Fruit fly (Drosophila melanogaster) whole organism, embryonic: ENCODE measurements around the gene Cul5.

Source experiments
- Asciz ChIP-seq: fragments of 200-800 bp; sonication (Bioruptor generic); optimal IDR thresholded peaks from 2 replicates; lab custom pipeline; 2017; ENCODE audit warnings: missing biosample characterization, mild to moderate bottlenecking, missing genetic modification characterization, missing genetic modification reagents
- Atf-2 ChIP-seq: fragments of 200-800 bp; sonication (Bioruptor generic); optimal IDR thresholded peaks from 2 replicates; lab custom pipeline; 2016; ENCODE audit warnings: missing biosample characterization, missing genetic modification characterization
- Blimp-1 ChIP-seq: fragments of 200-800 bp; sonication (Bioruptor generic); optimal IDR thresholded peaks from 3 replicates; lab custom pipeline; 2018; ENCODE audit warnings: missing biosample characterization, missing genetic modification characterization, mild to moderate bottlenecking, moderate library complexity, missing genetic modification reagents
- CG10321 ChIP-seq: fragments of 200-800 bp; sonication (Bioruptor generic); IDR thresholded peaks from 2 replicates; pipeline ENCODE4 v1.3.6; 2022; ENCODE audit warnings: missing biosample characterization, missing genetic modification characterization
- CG10431 ChIP-seq: fragments of 200-800 bp; sonication (Bioruptor generic); optimal IDR thresholded peaks from 3 replicates; lab custom pipeline; 2018; ENCODE audit warnings: missing biosample characterization, mild to moderate bottlenecking, missing genetic modification characterization
- CG10543 ChIP-seq: fragments of 200-800 bp; sonication (Bioruptor generic); optimal IDR thresholded peaks from 3 replicates; lab custom pipeline; 2017; ENCODE audit warnings: missing biosample characterization, mild to moderate bottlenecking, missing genetic modification characterization, moderate library complexity
- CG11456 ChIP-seq: fragments of 200-800 bp; sonication (Bioruptor generic); IDR thresholded peaks from 3 replicates; pipeline ENCODE4 v1.3.6; 2022; ENCODE audit warnings: missing biosample characterization, missing genetic modification characterization
- CG11696 ChIP-seq: fragments of 200-800 bp; sonication (Bioruptor generic); IDR thresholded peaks from 2 replicates; pipeline ENCODE4 v1.3.6; 2022; ENCODE audit warnings: missing biosample characterization, missing genetic modification characterization
- CG12299 ChIP-seq: fragments of 200-800 bp; sonication (Bioruptor generic); optimal IDR thresholded peaks from 2 replicates; lab custom pipeline; 2018; ENCODE audit warnings: missing biosample characterization, mild to moderate bottlenecking, missing genetic modification characterization
- CG12391 ChIP-seq: fragments of 200-800 bp; sonication (Bioruptor generic); optimal IDR thresholded peaks from 3 replicates; lab custom pipeline; 2018; ENCODE audit warnings: missing biosample characterization, mild to moderate bottlenecking, missing genetic modification characterization, moderate library complexity
- CG13624 ChIP-seq: fragments of 200-800 bp; sonication (Bioruptor generic); optimal IDR thresholded peaks from 2 replicates; lab custom pipeline; 2016; ENCODE audit warnings: missing biosample characterization, missing genetic modification characterization
- CG14965 ChIP-seq: fragments of 200-800 bp; sonication (Bioruptor generic); optimal IDR thresholded peaks from 2 replicates; lab custom pipeline; 2016; ENCODE audit warnings: missing biosample characterization, missing genetic modification characterization, borderline replicate concordance
- CG1529 ChIP-seq: fragments of 200-800 bp; sonication (Bioruptor generic); optimal IDR thresholded peaks from 3 replicates; lab custom pipeline; 2018; ENCODE audit warnings: missing biosample characterization, missing genetic modification characterization
- CG15601 ChIP-seq: fragments of 200-800 bp; sonication (Bioruptor generic); optimal IDR thresholded peaks from 3 replicates; lab custom pipeline; 2019; ENCODE audit warnings: missing biosample characterization, mild to moderate bottlenecking, missing genetic modification characterization, moderate library complexity
- CG17359 ChIP-seq: fragments of 200-800 bp; sonication (Bioruptor generic); optimal IDR thresholded peaks from 3 replicates; lab custom pipeline; 2018; ENCODE audit warnings: missing biosample characterization, mild to moderate bottlenecking, missing genetic modification characterization, moderate library complexity
- CG2116 ChIP-seq: fragments of 200-800 bp; sonication (Bioruptor generic); optimal IDR thresholded peaks from 3 replicates; lab custom pipeline; 2018; ENCODE audit warnings: missing biosample characterization, mild to moderate bottlenecking, missing genetic modification characterization
- CG2129 ChIP-seq: fragments of 200-800 bp; sonication (Bioruptor generic); IDR thresholded peaks from 2 replicates; pipeline ENCODE4 v1.3.6; 2022; ENCODE audit warnings: missing biosample characterization, missing genetic modification characterization; ENCODE audit not compliant: partially characterized antibody
- CG32767 ChIP-seq: fragments of 200-800 bp; sonication (Bioruptor generic); IDR thresholded peaks from 2 replicates; pipeline ENCODE4 v1.3.6; 2022; ENCODE audit warnings: missing biosample characterization, missing genetic modification characterization
- CG3281 ChIP-seq: fragments of 200-800 bp; sonication (Bioruptor generic); optimal IDR thresholded peaks from 3 replicates; lab custom pipeline; 2017; ENCODE audit warnings: missing biosample characterization, mild to moderate bottlenecking, missing genetic modification characterization
- CG34224 ChIP-seq: fragments of 200-800 bp; sonication (Bioruptor generic); IDR thresholded peaks from 3 replicates; pipeline ENCODE4 v1.3.6; 2022; ENCODE audit warnings: missing biosample characterization, missing genetic modification characterization; ENCODE audit not compliant: partially characterized antibody
- CG34422 ChIP-seq: fragments of 200-800 bp; sonication (Bioruptor generic); IDR thresholded peaks from 3 replicates; pipeline ENCODE4 v1.3.6; 2022; ENCODE audit warnings: missing biosample characterization, missing genetic modification characterization
- CG4360 ChIP-seq: fragments of 200-800 bp; sonication (Bioruptor generic); IDR thresholded peaks from 2 replicates; pipeline ENCODE4 v1.3.6; 2022; ENCODE audit warnings: missing biosample characterization, missing genetic modification characterization
- CG7372 ChIP-seq: fragments of 200-800 bp; sonication (Bioruptor generic); IDR thresholded peaks from 2 replicates; pipeline ENCODE4 v1.3.6; 2022; ENCODE audit warnings: missing biosample characterization, missing genetic modification characterization
- CG8359 ChIP-seq: fragments of 200-800 bp; sonication (Bioruptor generic); optimal IDR thresholded peaks from 2 replicates; lab custom pipeline; 2017; ENCODE audit warnings: missing biosample characterization, mild to moderate bottlenecking, missing genetic modification characterization, borderline replicate concordance
- CoRest ChIP-seq: fragments of 200-800 bp; sonication (Bioruptor generic); optimal IDR thresholded peaks from 3 replicates; lab custom pipeline; 2018; ENCODE audit warnings: missing biosample characterization, mild to moderate bottlenecking, missing genetic modification characterization, moderate library complexity
- Dip3 ChIP-seq: fragments of 200-800 bp; sonication (Bioruptor generic); optimal IDR thresholded peaks from 3 replicates; lab custom pipeline; 2016; ENCODE audit warnings: missing biosample characterization, missing genetic modification characterization
- Eip74EF ChIP-seq, 2 experiments: fragments of 200-800 bp in 1 of 2; fragments of >200 bp in 1 of 2; sonication (Bioruptor generic) in 1 of 2; optimal IDR thresholded peaks; 2 replicates each; lab custom pipeline; 2017 to 2019; ENCODE audit warnings: missing biosample characterization in 2 of 2, missing genetic modification characterization in 2 of 2, mild to moderate bottlenecking in 1 of 2, moderate library complexity in 1 of 2
- HLH54F ChIP-seq: fragments of 200-800 bp; sonication (Bioruptor generic); optimal IDR thresholded peaks from 3 replicates; lab custom pipeline; 2016; ENCODE audit warnings: missing biosample characterization, missing genetic modification characterization
- Myb ChIP-seq: fragments of 200-800 bp; sonication (Bioruptor generic); optimal IDR thresholded peaks from 2 replicates; lab custom pipeline; 2016; ENCODE audit warnings: missing biosample characterization, missing genetic modification characterization
- Rx ChIP-seq: fragments of 200-800 bp; sonication (Bioruptor generic); IDR thresholded peaks from 2 replicates; pipeline ENCODE4 v1.3.6; 2022; ENCODE audit warnings: missing biosample characterization, missing genetic modification characterization
- Xbp1 ChIP-seq: fragments of 200-800 bp; sonication (Bioruptor generic); optimal IDR thresholded peaks from 3 replicates; lab custom pipeline; 2016; ENCODE audit warnings: missing biosample characterization, mild to moderate bottlenecking, missing genetic modification characterization
- abd-A ChIP-seq: fragments of 200-800 bp; sonication (Bioruptor generic); optimal IDR thresholded peaks from 3 replicates; lab custom pipeline; 2019; ENCODE audit warnings: missing biosample characterization, mild to moderate bottlenecking, missing genetic modification characterization, moderate library complexity
- ac ChIP-seq: fragments of 200-800 bp; sonication (Bioruptor generic); optimal IDR thresholded peaks from 3 replicates; lab custom pipeline; 2017; ENCODE audit warnings: missing biosample characterization, mild to moderate bottlenecking, missing genetic modification characterization
- al ChIP-seq: fragments of 200-800 bp; sonication (Bioruptor generic); IDR thresholded peaks from 2 replicates; pipeline ENCODE4 v1.3.6; 2022; ENCODE audit warnings: missing biosample characterization, missing genetic modification characterization
- cad ChIP-seq: fragments of >200 bp; optimal IDR thresholded peaks from 2 replicates; lab custom pipeline; 2017; ENCODE audit warnings: missing biosample characterization, missing genetic modification characterization
- caup ChIP-seq: fragments of 200-800 bp; sonication (Bioruptor generic); optimal IDR thresholded peaks from 3 replicates; lab custom pipeline; 2017; ENCODE audit warnings: missing biosample characterization, mild to moderate bottlenecking, missing genetic modification characterization, moderate library complexity; ENCODE audit not compliant: severe bottlenecking
- corto ChIP-seq: fragments of 200-800 bp; sonication (Bioruptor generic); optimal IDR thresholded peaks from 2 replicates; lab custom pipeline; 2016; ENCODE audit warnings: missing biosample characterization, mild to moderate bottlenecking, missing genetic modification characterization, moderate library complexity
- crc ChIP-seq: fragments of 200-800 bp; sonication (Bioruptor generic); optimal IDR thresholded peaks from 2 replicates; lab custom pipeline; 2016; ENCODE audit warnings: missing biosample characterization, missing genetic modification characterization
- da ChIP-seq: fragments of 200-800 bp; sonication (Bioruptor generic); optimal IDR thresholded peaks from 2 replicates; lab custom pipeline; 2016; ENCODE audit warnings: missing biosample characterization, missing genetic modification characterization
- dm ChIP-seq: fragments of 200-800 bp; sonication (Bioruptor generic); optimal IDR thresholded peaks from 3 replicates; lab custom pipeline; 2016; ENCODE audit warnings: missing biosample characterization, missing genetic modification characterization
- ems ChIP-seq: fragments of 200-800 bp; sonication (Bioruptor generic); optimal IDR thresholded peaks from 3 replicates; lab custom pipeline; 2016; ENCODE audit warnings: missing biosample characterization, missing genetic modification characterization
- eve ChIP-seq, 2 experiments: fragments of >200 bp; optimal IDR thresholded peaks; 2 replicates each; lab custom pipeline; 2017; ENCODE audit warnings: missing biosample characterization in 2 of 2, missing genetic modification characterization in 2 of 2
- hth ChIP-seq: fragments of >200 bp; optimal IDR thresholded peaks from 2 replicates; lab custom pipeline; 2017; ENCODE audit warnings: inconsistent platforms
- ken ChIP-seq: fragments of 200-800 bp; sonication (Bioruptor generic); IDR thresholded peaks from 3 replicates; pipeline ENCODE4 v1.3.6; 2022; ENCODE audit warnings: missing biosample characterization, missing genetic modification characterization
- kni ChIP-seq: fragments of 200-800 bp; sonication (Bioruptor generic); optimal IDR thresholded peaks from 3 replicates; lab custom pipeline; 2017; ENCODE audit warnings: mild to moderate bottlenecking, missing biosample characterization, missing genetic modification reagents, missing genetic modification characterization
- odd ChIP-seq: fragments of 200-800 bp; sonication (Bioruptor generic); optimal IDR thresholded peaks from 2 replicates; lab custom pipeline; 2017; ENCODE audit warnings: missing biosample characterization, mild to moderate bottlenecking, missing genetic modification characterization
- org-1 ChIP-seq: fragments of 200-800 bp; sonication (Bioruptor generic); optimal IDR thresholded peaks from 2 replicates; lab custom pipeline; 2017; ENCODE audit warnings: missing biosample characterization, missing genetic modification characterization
- pfk ChIP-seq: fragments of 200-800 bp; sonication (Bioruptor generic); optimal IDR thresholded peaks from 2 replicates; lab custom pipeline; 2018; ENCODE audit warnings: missing biosample characterization, mild to moderate bottlenecking, missing genetic modification characterization, moderate library complexity
- rib ChIP-seq: fragments of 200-800 bp; sonication (Bioruptor generic); IDR thresholded peaks from 2 replicates; pipeline ENCODE4 v1.3.6; 2022; ENCODE audit warnings: missing biosample characterization, missing genetic modification characterization
- twi ChIP-seq: fragments of 200-800 bp; optimal IDR thresholded peaks from 2 replicates; lab custom pipeline; 2019; ENCODE audit warnings: missing biosample characterization, mild to moderate bottlenecking, missing genetic modification characterization, moderate library complexity
- zfh2 ChIP-seq: fragments of 200-800 bp; sonication (Bioruptor generic); optimal IDR thresholded peaks from 2 replicates; lab custom pipeline; 2016; ENCODE audit warnings: missing biosample characterization, missing genetic modification characterization

The Cul5 gene

DNA sequence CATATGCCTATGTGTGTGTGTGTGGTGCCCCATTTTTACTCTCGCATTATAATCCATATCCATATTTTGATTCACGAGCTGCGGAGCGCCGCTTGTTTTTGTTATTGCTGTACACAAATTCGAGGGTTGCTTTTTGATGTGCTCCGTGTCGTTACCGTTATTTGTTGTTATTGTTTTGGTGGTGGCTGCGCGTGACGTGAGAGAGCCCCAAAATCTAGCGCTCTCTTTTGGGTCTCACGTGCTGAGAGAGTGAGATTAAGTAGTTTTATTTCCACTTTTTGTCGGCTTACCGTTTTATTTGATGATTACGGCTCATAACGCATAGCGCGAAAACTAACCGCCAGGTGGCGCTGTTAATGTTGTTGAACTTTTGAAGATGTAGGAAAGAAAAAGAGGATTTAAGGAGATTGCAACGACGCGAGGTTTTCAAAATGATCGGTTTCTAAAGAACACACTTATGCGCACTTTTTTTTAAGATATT is 24.6 kb upstream of the Cul5 start (continued):
- TF ChIP-seq abd-A (tag; lab: Kevin White, UChicago) (peak; percentile 91), Dip3 (no peak), zfh2 (GFP tag; lab: Kevin White, UChicago) (no peak), CG15601 (tag; lab: Kevin White, UChicago) (no peak), CG11696 (no peak), Rx (no peak), CG2129 (no peak), ken (GFP tag; lab: Robert Waterston, UW) (no peak), CG1529 (peak; percentile 33), CG14965 (GFP tag; lab: Kevin White, UChicago) (peak; percentile 74), pfk (GFP tag; lab: Kevin White, UChicago) (no peak), CG12299 (tag; lab: Kevin White, UChicago) (no peak), Atf-2 (GFP tag; lab: Kevin White, UChicago) (no peak), CG34422 (GFP tag; lab: Robert Waterston, UW) (no peak), CG34224 (GFP tag; lab: Robert Waterston, UW) (no peak), CG10431 (GFP tag; lab: Kevin White, UChicago) (peak; percentile 48), corto (GFP tag; lab: Kevin White, UChicago) (no peak), caup (GFP tag; lab: Kevin White, UChicago) (peak; percentile 2), CG3281 (no peak), CoRest (tag; lab: Kevin White, UChicago) (no peak), al (GFP tag; lab: Robert Waterston, UW) (no peak), dm (GFP tag; lab: Kevin White, UChicago) (no peak), rib (GFP tag; lab: Robert Waterston, UW) (no peak), ac (GFP tag; lab: Kevin White, UChicago) (no peak), Asciz (GFP tag; lab: Kevin White, UChicago) (no peak), Eip74EF (GFP tag; optimal IDR thresholded peaks at IDR 0.05; lab: Kevin White, UChicago) (no peak), org-1 (no peak), CG17359 (tag; lab: Kevin White, UChicago) (no peak), Xbp1 (no peak), CG7372 (GFP tag; lab: Robert Waterston, UW) (no peak), CG13624 (GFP tag; lab: Kevin White, UChicago) (no peak), Blimp-1 (no peak), CG2116 (GFP tag; lab: Kevin White, UChicago) (peak; percentile 13), HLH54F (GFP tag; lab: Kevin White, UChicago) (no peak), odd (GFP tag; lab: Kevin White, UChicago) (no peak), CG4360 (GFP tag; lab: Robert Waterston, UW) (peak; percentile 85), CG8359 (no peak), twi (no peak), kni (peak; percentile 88), da (GFP tag; lab: Kevin White, UChicago) (no peak), ems (no peak), CG12391 (tag; lab: Kevin White, UChicago) (no peak), Myb (GFP tag; lab: Kevin White, UChicago) (peak; percentile 1), CG11456 (GFP tag; lab: Robert Waterston, UW) (0 out of 3 replicates have a peak, but pooled peaks have one; percentile 32), eve (GFP tag; optimal IDR thresholded peaks at IDR 0.05; lab: Kevin White, UChicago) (no peak), cad (no peak), CG32767 (GFP tag; lab: Robert Waterston, UW) (no peak), CG10321 (no peak), CG10543 (GFP tag; lab: Kevin White, UChicago) (no peak), crc (GFP tag; lab: Kevin White, UChicago) (no peak), hth (lab: Kevin White, UChicago) (no peak)
